Worm (Caenorhabditis elegans): ENCODE measurements around the gene Y41D4A.3.

Y41D4A.3 gene

DNA sequence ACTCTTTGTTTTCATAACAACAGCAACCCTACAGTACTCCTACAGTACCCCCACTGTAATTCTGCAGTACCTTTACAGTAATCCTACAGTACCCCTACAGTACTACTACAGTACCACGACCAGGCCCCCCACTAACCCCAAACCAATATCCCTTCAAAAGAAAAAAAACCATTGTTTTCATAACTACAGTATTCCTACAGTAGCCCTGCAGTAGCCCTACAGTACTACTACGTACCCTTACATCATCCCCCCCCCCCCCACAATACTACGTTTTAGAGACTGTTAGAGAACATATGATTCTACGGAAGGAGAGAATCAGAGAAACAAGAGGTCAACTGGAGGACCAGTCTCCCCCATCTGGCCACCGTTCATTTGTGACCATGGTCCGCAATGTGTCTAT lies at the start of gene Y41D4A.3:
Y41D4A.3 (plus strand) TSS at position 301 of the 400 bp plus-strand sequence.
- TF ChIP-seq hnd-1 (tag; optimal IDR thresholded peaks at IDR 0.05): no peak
- TF ChIP-seq ceh-13 (GFP tag; optimal IDR thresholded peaks at IDR 0.05): no peak
- no peak for TF ChIP-seq scrt-1 (GFP tag; IDR thresholded peaks at IDR 0.05)
- TF ChIP-seq ets-7 (tag; optimal IDR thresholded peaks at IDR 0.05): no peak
- no peak for TF ChIP-seq ama-1 (optimal IDR thresholded peaks at IDR 0.05)
- no peak for TF ChIP-seq hmg-4 (GFP tag; optimal IDR thresholded peaks at IDR 0.05)
- no peak for TF ChIP-seq hmbx-1 (tag; optimal IDR thresholded peaks at IDR 0.05)
- no peak for TF ChIP-seq tra-4 (tag; optimal IDR thresholded peaks at IDR 0.05)
- no peak for TF ChIP-seq tbx-37 (GFP tag; conservative IDR thresholded peaks at IDR 0.05)
- no peak for TF ChIP-seq tbx-11 (GFP tag; IDR thresholded peaks at IDR 0.05)
- no peak for TF ChIP-seq flt-1 (GFP tag; IDR thresholded peaks at IDR 0.05)
- no peak for TF ChIP-seq aly-1 (tag; optimal IDR thresholded peaks at IDR 0.05)
- no peak for TF ChIP-seq sea-1 (GFP tag; conservative IDR thresholded peaks at IDR 0.05)
- TF ChIP-seq pes-1 (GFP tag; IDR thresholded peaks at IDR 0.05): no peak
- no peak for TF ChIP-seq F13C5.2 (tag; optimal IDR thresholded peaks at IDR 0.05)

DNA sequence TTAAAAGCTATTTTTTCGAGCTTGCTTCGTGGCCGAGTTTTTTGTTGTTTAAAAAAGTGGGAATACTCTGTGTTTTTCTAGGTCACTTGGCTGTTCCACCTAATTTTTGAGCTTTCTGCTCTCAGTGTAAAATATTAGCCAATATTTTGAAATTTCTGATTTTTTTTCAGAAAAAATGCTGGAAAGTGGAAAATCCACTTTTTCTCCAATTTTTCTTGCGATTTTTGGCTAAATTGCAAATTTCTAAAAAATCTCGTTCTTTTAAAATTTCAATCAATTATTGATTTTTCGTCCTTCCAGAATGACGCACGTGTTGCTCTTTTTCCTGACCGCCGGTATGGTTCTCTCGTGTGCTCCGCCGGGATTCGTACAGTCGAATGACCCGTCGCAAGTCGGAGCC lies 46.6 kb upstream of the Y41D4A.3 start, which contains the start of gene K08D12.4:
K08D12.4 (plus strand) TSS at position 301 of the 400 bp plus-strand sequence.
- TF ChIP-seq pes-1 (GFP tag; IDR thresholded peaks at IDR 0.05) (no peak), hmg-4 (GFP tag; optimal IDR thresholded peaks at IDR 0.05) (no peak), B0310.2 (tag; optimal IDR thresholded peaks at IDR 0.05) (no peak), ets-7 (tag; optimal IDR thresholded peaks at IDR 0.05) (no peak), ceh-36 (tag; optimal IDR thresholded peaks at IDR 0.05) (no peak), hmbx-1 (tag; optimal IDR thresholded peaks at IDR 0.05) (no peak), scrt-1 (GFP tag; IDR thresholded peaks at IDR 0.05) (no peak), hnd-1 (tag; optimal IDR thresholded peaks at IDR 0.05) (no peak), sea-1 (GFP tag; conservative IDR thresholded peaks at IDR 0.05) (no peak), aly-1 (tag; optimal IDR thresholded peaks at IDR 0.05) (no peak)

DNA sequence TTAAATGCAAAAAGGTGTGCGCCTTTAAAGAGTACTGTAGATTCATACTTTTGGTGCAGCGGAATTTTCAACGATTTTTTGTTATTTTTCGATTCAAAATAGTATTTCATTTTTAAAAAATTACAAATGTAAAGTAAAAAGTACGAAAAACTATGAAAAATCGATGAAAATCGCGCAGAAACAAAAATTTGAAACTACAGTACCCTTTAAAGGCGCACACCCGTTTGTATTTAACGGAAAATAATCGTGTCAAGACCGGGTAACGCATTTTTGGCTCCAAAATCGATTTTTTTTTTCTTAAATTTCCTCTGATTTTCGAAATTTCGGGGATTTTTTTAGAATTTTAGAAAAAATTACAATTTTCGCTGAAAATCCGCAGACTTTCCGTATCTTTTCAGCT lies 45.6 kb upstream of the Y41D4A.3 start:
- TF ChIP-seq ama-1 (optimal IDR thresholded peaks at IDR 0.05): no peak
- TF ChIP-seq scrt-1 (GFP tag; IDR thresholded peaks at IDR 0.05): no peak
- no peak for TF ChIP-seq ets-7 (tag; optimal IDR thresholded peaks at IDR 0.05)

DNA sequence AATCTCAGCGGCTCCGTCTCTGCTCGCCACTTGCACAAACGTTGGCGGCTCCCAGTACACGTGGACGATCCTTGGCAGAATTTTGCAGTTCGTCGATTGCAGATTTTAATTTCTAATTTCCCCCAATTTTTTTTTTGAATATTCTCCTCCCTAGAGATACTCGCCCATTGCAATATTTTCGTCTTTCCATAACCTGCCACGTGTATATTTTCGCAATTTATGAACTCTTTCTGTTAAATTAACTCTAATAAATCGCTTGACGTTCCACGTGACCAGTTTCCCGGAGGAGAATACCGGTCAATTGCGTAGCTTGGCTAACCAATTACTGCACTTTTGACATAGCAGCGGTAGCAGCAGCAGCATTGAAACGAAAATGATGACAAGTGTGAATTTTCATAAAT lies 45.2 kb upstream of the Y41D4A.3 start:
- TF ChIP-seq hmbx-1 (tag; optimal IDR thresholded peaks at IDR 0.05) (no peak), tra-4 (tag; optimal IDR thresholded peaks at IDR 0.05) (no peak), flt-1 (GFP tag; IDR thresholded peaks at IDR 0.05) (no peak), tbx-11 (GFP tag; IDR thresholded peaks at IDR 0.05) (no peak)

DNA sequence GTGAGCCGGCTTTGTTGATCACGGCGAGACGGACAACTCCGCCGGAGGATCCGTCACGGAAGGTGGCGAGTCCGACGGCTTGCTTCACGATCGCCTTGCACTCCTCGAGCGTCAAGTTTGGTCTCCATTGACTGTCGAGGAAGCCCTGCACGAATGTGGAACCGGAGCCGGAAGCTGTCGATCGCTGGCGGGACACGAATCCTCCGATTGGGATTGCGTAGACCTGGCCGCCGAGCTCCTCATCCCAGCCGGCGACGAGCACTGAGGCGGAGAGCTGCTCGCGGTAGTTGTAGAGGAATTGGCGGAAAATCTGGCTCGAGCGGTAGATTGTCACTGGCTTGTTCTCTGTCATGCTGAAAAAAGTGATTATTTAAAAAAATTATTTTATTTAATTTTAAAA lies 44.6 kb upstream of the Y41D4A.3 start:
- TF ChIP-seq tra-4 (tag; optimal IDR thresholded peaks at IDR 0.05) (no peak), flt-1 (GFP tag; IDR thresholded peaks at IDR 0.05) (no peak), ama-1 (optimal IDR thresholded peaks at IDR 0.05) (no peak), scrt-1 (GFP tag; IDR thresholded peaks at IDR 0.05) (no peak), hnd-1 (tag; optimal IDR thresholded peaks at IDR 0.05) (no peak), aly-1 (tag; optimal IDR thresholded peaks at IDR 0.05) (no peak), ets-7 (tag; optimal IDR thresholded peaks at IDR 0.05) (no peak), B0310.2 (tag; optimal IDR thresholded peaks at IDR 0.05) (no peak), ceh-36 (tag; optimal IDR thresholded peaks at IDR 0.05) (no peak), hmg-4 (GFP tag; optimal IDR thresholded peaks at IDR 0.05) (no peak), hmbx-1 (tag; optimal IDR thresholded peaks at IDR 0.05) (no peak), F13C5.2 (tag; optimal IDR thresholded peaks at IDR 0.05) (no peak), tbx-37 (GFP tag; conservative IDR thresholded peaks at IDR 0.05) (no peak), tbx-11 (GFP tag; IDR thresholded peaks at IDR 0.05) (no peak), sea-1 (GFP tag; conservative IDR thresholded peaks at IDR 0.05) (no peak), pes-1 (GFP tag; IDR thresholded peaks at IDR 0.05) (no peak), ceh-13 (GFP tag; optimal IDR thresholded peaks at IDR 0.05) (no peak)

DNA sequence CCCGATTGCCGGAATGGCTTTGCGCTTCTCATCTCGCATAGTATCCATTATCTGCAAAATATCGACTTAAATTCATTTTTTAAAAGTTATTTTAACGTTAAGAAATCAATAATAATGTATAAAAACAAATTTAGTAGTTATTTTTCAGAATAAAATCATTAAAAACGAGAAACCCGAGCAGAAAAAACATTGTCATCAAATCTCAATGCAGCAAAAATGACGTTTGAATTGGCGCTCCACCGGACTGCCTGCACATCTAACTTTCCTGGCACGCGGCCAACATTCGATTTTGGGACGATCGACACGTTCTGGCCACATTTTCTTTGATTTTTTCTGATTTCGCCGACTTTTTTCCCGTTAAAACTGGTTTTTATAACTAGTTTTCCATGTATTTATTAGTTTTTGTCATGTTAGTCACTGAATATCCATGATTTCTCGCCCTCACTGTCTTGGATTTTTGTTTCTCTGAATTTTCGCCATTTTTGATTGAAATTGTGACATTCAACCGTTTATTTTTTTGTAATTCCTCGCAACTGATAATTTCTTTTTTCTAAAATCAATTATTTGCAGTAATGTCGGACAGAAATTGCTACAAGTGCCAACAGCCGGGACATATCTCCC lies 43.8 kb upstream of the Y41D4A.3 start, which contains the start of the genes pbs-1 and K08D12.3:
pbs-1 (minus strand) TSS at position 51 of the 621 bp plus-strand sequence.
K08D12.3 (plus strand) TSS at position 571 of the 621 bp plus-strand sequence.
- TF ChIP-seq scrt-1 (GFP tag; IDR thresholded peaks at IDR 0.05) (no peak), ceh-36 (tag; optimal IDR thresholded peaks at IDR 0.05) (no peak), tra-4 (tag; optimal IDR thresholded peaks at IDR 0.05) (no peak)

DNA sequence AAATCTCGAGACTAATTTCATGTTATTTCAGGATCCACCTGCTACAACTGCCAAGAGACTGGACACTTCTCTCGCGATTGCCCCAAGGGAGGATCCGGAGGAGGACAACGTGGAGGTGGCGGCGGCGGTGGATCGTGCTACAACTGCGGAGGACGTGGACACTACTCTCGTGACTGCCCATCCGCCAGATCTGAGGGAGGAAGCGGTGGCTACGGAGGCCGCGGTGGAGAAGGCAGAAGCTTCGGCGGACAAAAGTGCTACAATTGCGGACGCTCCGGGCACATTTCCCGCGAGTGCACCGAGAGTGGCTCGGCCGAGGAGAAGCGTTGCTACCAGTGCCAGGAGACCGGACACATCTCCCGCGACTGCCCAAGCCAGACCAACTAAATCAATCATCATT lies 43.0 kb upstream of the Y41D4A.3 start:
- TF ChIP-seq hmg-4 (GFP tag; optimal IDR thresholded peaks at IDR 0.05) (no peak), ets-7 (tag; optimal IDR thresholded peaks at IDR 0.05) (no peak), tbx-37 (GFP tag; conservative IDR thresholded peaks at IDR 0.05) (no peak), ceh-13 (GFP tag; optimal IDR thresholded peaks at IDR 0.05) (no peak), aly-1 (tag; optimal IDR thresholded peaks at IDR 0.05) (no peak), scrt-1 (GFP tag; IDR thresholded peaks at IDR 0.05) (no peak), hnd-1 (tag; optimal IDR thresholded peaks at IDR 0.05) (no peak), B0310.2 (tag; optimal IDR thresholded peaks at IDR 0.05) (no peak), pes-1 (GFP tag; IDR thresholded peaks at IDR 0.05) (no peak), hmbx-1 (tag; optimal IDR thresholded peaks at IDR 0.05) (no peak), ceh-36 (tag; optimal IDR thresholded peaks at IDR 0.05) (no peak), F13C5.2 (tag; optimal IDR thresholded peaks at IDR 0.05) (no peak), tbx-11 (GFP tag; IDR thresholded peaks at IDR 0.05) (no peak), sea-1 (GFP tag; conservative IDR thresholded peaks at IDR 0.05) (no peak), flt-1 (GFP tag; IDR thresholded peaks at IDR 0.05) (no peak), ama-1 (optimal IDR thresholded peaks at IDR 0.05) (no peak)

DNA sequence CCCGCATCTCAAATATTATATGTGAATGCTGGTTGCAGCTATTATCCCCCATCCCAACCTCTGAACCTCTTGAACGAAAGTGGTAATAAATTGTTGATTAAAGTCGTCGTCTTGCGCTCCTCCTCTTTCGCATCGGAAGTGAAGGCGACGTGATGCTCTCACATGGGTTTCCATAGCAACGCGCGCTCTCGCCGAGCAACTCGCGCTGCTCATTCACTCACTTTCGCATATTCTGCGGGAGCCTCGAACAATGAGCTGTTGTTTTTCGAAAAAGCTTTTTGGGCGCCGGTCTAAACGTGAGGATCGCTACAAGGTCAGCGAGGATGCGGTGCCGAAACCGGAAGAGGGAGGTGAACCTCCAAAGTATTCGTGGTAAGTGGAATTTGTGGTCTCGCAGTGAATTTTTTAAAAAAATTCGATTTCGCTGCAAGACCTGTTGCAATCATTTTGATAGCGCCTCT lies 42.5 kb upstream of the Y41D4A.3 start, which contains the start of gene rpi-2:
rpi-2 (plus strand) TSS at position 234 of the 461 bp plus-strand sequence.
- TF ChIP-seq hmg-4 (GFP tag; optimal IDR thresholded peaks at IDR 0.05) (no peak), hmbx-1 (tag; optimal IDR thresholded peaks at IDR 0.05) (no peak), B0310.2 (tag; optimal IDR thresholded peaks at IDR 0.05) (no peak), ceh-36 (tag; optimal IDR thresholded peaks at IDR 0.05) (no peak), scrt-1 (GFP tag; IDR thresholded peaks at IDR 0.05) (0 out of 2 replicates have a peak, but pooled peaks have one; percentile 40), ets-7 (tag; optimal IDR thresholded peaks at IDR 0.05) (peak; percentile 41), ama-1 (optimal IDR thresholded peaks at IDR 0.05) (no peak)
